Worm (Caenorhabditis elegans): ENCODE results near the gene C33C12.7.

Gene C33C12.7

ce11 chrII:2216940-2217664 is 41.8 kb upstream of the C33C12.7 start:
- TF ChIP-seq ama-1 (optimal IDR thresholded peaks at IDR 0.05) = no peak
- no peak for TF ChIP-seq ama-1 (GFP tag; optimal IDR thresholded peaks at IDR 0.05)
- TF ChIP-seq hmg-1.2 (GFP tag; IDR thresholded peaks at IDR 0.05) = peak; percentile 32; the same call in 1 of the 2 replicates
- TF ChIP-seq Y95B8A.8 (GFP tag; IDR thresholded peaks at IDR 0.05) = no peak
- no peak for TF ChIP-seq nhr-179 (tag; optimal IDR thresholded peaks at IDR 0.05)
- no peak for TF ChIP-seq bed-1 (GFP tag; IDR thresholded peaks at IDR 0.05)
- TF ChIP-seq B0019.2 (GFP tag; conservative IDR thresholded peaks at IDR 0.05) = no peak
- no peak for TF ChIP-seq ztf-26 (tag; optimal IDR thresholded peaks at IDR 0.05)
- TF ChIP-seq egl-18 (GFP tag; IDR thresholded peaks at IDR 0.05) = no peak
- TF ChIP-seq ceh-27 (GFP tag; optimal IDR thresholded peaks at IDR 0.05) = no peak
- TF ChIP-seq snpc-4 (GFP tag; optimal IDR thresholded peaks at IDR 0.05) = no peak
- TF ChIP-seq snpc-4 (tag; optimal IDR thresholded peaks at IDR 0.05) = peak in 1 of 4 experiments; percentile 53
- TF ChIP-seq zfh-2 (GFP tag; conservative IDR thresholded peaks at IDR 0.05) = 0 out of 2 replicates have a peak, but pooled peaks have one; percentile 17
- peak; percentile 25; the same call in 1 of the 2 replicates for TF ChIP-seq mcd-1 (GFP tag; IDR thresholded peaks at IDR 0.05)
- TF ChIP-seq nfya-2 (GFP tag; IDR thresholded peaks at IDR 0.05) = no peak
- TF ChIP-seq T26A5.8 (tag; optimal IDR thresholded peaks at IDR 0.05) = no peak
- no peak for TF ChIP-seq atf-7 (tag; optimal IDR thresholded peaks at IDR 0.05)

- peak; percentile 71 for TF ChIP-seq zfh-2 (GFP tag; conservative IDR thresholded peaks at IDR 0.05)
- TF ChIP-seq aptf-3 (GFP tag; IDR thresholded peaks at IDR 0.05) = no peak
Observed at ce11 chrII:2215512-2215911, 40.2 kb upstream of the C33C12.7 start.

- TF ChIP-seq rpc-1 (optimal IDR thresholded peaks at IDR 0.05) (no peak), rpc-1 (tag; optimal IDR thresholded peaks at IDR 0.05) (peak; percentile 23), F49E8.2 (tag; optimal IDR thresholded peaks at IDR 0.05; ENCODE audit: insufficient read depth) (no peak)
Observed at ce11 chrII:2207812-2208211, 32.5 kb upstream of the C33C12.7 start, which contains the start of gene Y59C2A.1. TSS of gene Y59C2A.1 (plus strand) at chrII:2208112.

ce11 chrII:2206064-2206722 is 30.9 kb upstream of the C33C12.7 start:
- TF ChIP-seq nfya-1 (tag; optimal IDR thresholded peaks at IDR 0.05; ENCODE audit: borderline replicate concordance, insufficient read depth) (no peak), rpc-1 (optimal IDR thresholded peaks at IDR 0.05) (peak; percentile 21), rpc-1 (tag; optimal IDR thresholded peaks at IDR 0.05) (peak; percentile 56), tbp1 (GFP tag; optimal IDR thresholded peaks at IDR 0.05) (peak; percentile 45)

- TF ChIP-seq F37B4.10 (GFP tag; IDR thresholded peaks at IDR 0.05) = no peak
- TF ChIP-seq lin-35 (GFP tag; optimal IDR thresholded peaks at IDR 0.05) = peak in 1 of 3 experiments; percentile 70
- no peak for TF ChIP-seq K11D2.4 (GFP tag; IDR thresholded peaks at IDR 0.05)
- no peak for TF ChIP-seq nfyb-1 (GFP tag; IDR thresholded peaks at IDR 0.05)
- no peak for TF ChIP-seq B0336.3 (GFP tag; IDR thresholded peaks at IDR 0.05)
- TF ChIP-seq atf-7 (tag; optimal IDR thresholded peaks at IDR 0.05) = no peak
- TF ChIP-seq D2030.7 (GFP tag; IDR thresholded peaks at IDR 0.05) = peak; percentile 16; the same call in 1 of the 2 replicates
- TF ChIP-seq Y95B8A.8 (GFP tag; IDR thresholded peaks at IDR 0.05) = no peak
- no peak for TF ChIP-seq ekl-4 (GFP tag; IDR thresholded peaks at IDR 0.05)
- peak; percentile 87 for TF ChIP-seq lin-54 (GFP tag; optimal IDR thresholded peaks at IDR 0.05)
- TF ChIP-seq ceh-40 (GFP tag; IDR thresholded peaks at IDR 0.05) = no peak
- peak; percentile 87 for TF ChIP-seq mcd-1 (GFP tag; IDR thresholded peaks at IDR 0.05)
- no peak for TF ChIP-seq let-526 (GFP tag; IDR thresholded peaks at IDR 0.05)
- TF ChIP-seq F23B12.7 (tag; optimal IDR thresholded peaks at IDR 0.05; ENCODE audit: insufficient read depth) = peak; percentile 45
- peak; percentile 43 for TF ChIP-seq dpl-1 (GFP tag; optimal IDR thresholded peaks at IDR 0.05)
- no peak for TF ChIP-seq snpc-1.3 (tag; optimal IDR thresholded peaks at IDR 0.05; ENCODE audit: insufficient read depth)
- TF ChIP-seq Y53F4B.3 (GFP tag; IDR thresholded peaks at IDR 0.05) = no peak
- no peak for TF ChIP-seq F52B5.7 (tag; optimal IDR thresholded peaks at IDR 0.05)
- TF ChIP-seq B0019.2 (GFP tag; conservative IDR thresholded peaks at IDR 0.05) = no peak
- TF ChIP-seq efl-1 (GFP tag; optimal IDR thresholded peaks at IDR 0.05) = peak; percentile 68
Observed at ce11 chrII:2204077-2204476, 28.8 kb upstream of the C33C12.7 start, which contains the start of gene Y59C2A.2. TSS of gene Y59C2A.2 (minus strand) at chrII:2204137.
